Worm (Caenorhabditis elegans) whole organism, L4/young adult: ENCODE data around the gene B0507.7.

Source experiments
- dao-5 ChIP-seq: sonication (generic microtip); optimal IDR thresholded peaks from 2 replicates; lab custom pipeline; 2016; ENCODE audit warnings: missing genotype, missing genetic modification characterization, moderate library complexity, missing compliant biosample characterization
- him-1 ChIP-seq: sonication (generic microtip); optimal IDR thresholded peaks from 2 replicates; lab custom pipeline; 2016; ENCODE audit warnings: missing genotype, missing genetic modification reagents, missing genetic modification characterization, missing compliant biosample characterization

DNA sequence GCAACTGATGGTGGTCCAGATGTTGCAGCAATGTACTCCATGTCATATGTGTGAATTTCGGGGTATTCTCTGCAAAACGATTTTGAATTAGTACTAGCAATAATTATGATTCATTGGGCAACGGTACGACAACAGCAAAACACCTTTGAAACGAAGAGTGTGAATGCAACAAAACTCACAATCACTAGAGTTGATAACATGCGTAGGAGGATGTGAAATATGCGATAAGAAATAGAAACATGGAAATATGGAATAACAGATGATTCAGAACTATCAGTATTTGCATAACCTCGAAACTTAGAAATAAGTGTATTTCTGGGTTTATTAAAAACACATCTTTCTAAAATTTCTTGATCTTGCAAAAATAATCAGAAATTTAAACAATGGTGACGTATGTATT is 37.0 kb upstream of the B0507.7 start:
- TF ChIP-seq dao-5 (no peak), him-1 (tag; lab: Kevin White, UChicago) (no peak)
